Worm (Caenorhabditis elegans) whole organism, L4 larva: Measurements from ENCODE around the gene Y54E2A.9.

Experiments
- F49E8.2 ChIP-seq: sonication (generic microtip); optimal IDR thresholded peaks from 2 replicates; lab custom pipeline; 2016; ENCODE audit warnings: missing compliant biosample characterization, mild to moderate bottlenecking, missing genetic modification characterization, borderline replicate concordance
- ceh-32 ChIP-seq: sonication (generic microtip); optimal IDR thresholded peaks from 2 replicates; lab custom pipeline; 2016; ENCODE audit warnings: mild to moderate bottlenecking, missing genetic modification characterization, missing compliant biosample characterization; ENCODE audit not compliant: poor library complexity
- ceh-62 ChIP-seq: sonication (generic microtip); optimal IDR thresholded peaks from 2 replicates; lab custom pipeline; 2017; ENCODE audit warnings: missing biosample characterization, missing genetic modification characterization
- daf-12 ChIP-seq: fragments of 150-350 bp; optimal IDR thresholded peaks from 2 replicates; lab custom pipeline; 2014; ENCODE audit warnings: missing biosample characterization, missing genetic modification reagents, missing genetic modification characterization
- dmd-9 ChIP-seq: fragments of 200-800 bp; sonication (Bioruptor generic); IDR thresholded peaks from 2 replicates; pipeline ENCODE4 v1.3.6; 2022; ENCODE audit warnings: missing genetic modification reagents, missing genetic modification characterization, missing compliant biosample characterization
- fos-1 ChIP-seq: fragments of 150-350 bp; optimal IDR thresholded peaks from 2 replicates; lab custom pipeline; 2014; ENCODE audit warnings: missing biosample characterization, missing genetic modification characterization
- nhr-25 ChIP-seq: sonication (generic microtip); optimal IDR thresholded peaks from 2 replicates; lab custom pipeline; 2017; ENCODE audit warnings: missing genetic modification characterization, mild to moderate bottlenecking, missing compliant biosample characterization, antibody characterized with exemption, moderate library complexity, borderline replicate concordance; ENCODE audit not compliant: insufficient read depth
- nhr-41 ChIP-seq: fragments of 200-800 bp; sonication (Bioruptor generic); IDR thresholded peaks from 2 replicates; pipeline ENCODE4 v1.3.6; 2022; ENCODE audit warnings: missing genetic modification reagents, missing genetic modification characterization, missing compliant biosample characterization
- nhr-42 ChIP-seq: fragments of 200-800 bp; sonication (Bioruptor generic); IDR thresholded peaks from 2 replicates; pipeline ENCODE4 v1.3.6; 2022; ENCODE audit warnings: missing genetic modification characterization, missing compliant biosample characterization
- set-16 ChIP-seq: fragments of 200-800 bp; sonication (Bioruptor generic); IDR thresholded peaks from 2 replicates; pipeline ENCODE4 v1.3.6; 2022; ENCODE audit warnings: missing genetic modification reagents, missing genetic modification characterization, missing compliant biosample characterization
- spr-3 ChIP-seq: fragments of 200-800 bp; sonication (Bioruptor generic); optimal IDR thresholded peaks from 2 replicates; lab custom pipeline; 2018; ENCODE audit warnings: mild to moderate bottlenecking, missing genetic modification characterization, missing compliant biosample characterization
- tra-1 ChIP-seq: fragments of 200-800 bp; sonication (Bioruptor generic); IDR thresholded peaks from 2 replicates; pipeline ENCODE4 v1.3.6; 2022; ENCODE audit warnings: missing genetic modification reagents, missing genetic modification characterization, missing compliant biosample characterization
- ztf-11 ChIP-seq: fragments of 150-350 bp; optimal IDR thresholded peaks from 2 replicates; lab custom pipeline; 2014; ENCODE audit warnings: missing biosample characterization, missing genetic modification characterization

Gene Y54E2A.9

DNA sequence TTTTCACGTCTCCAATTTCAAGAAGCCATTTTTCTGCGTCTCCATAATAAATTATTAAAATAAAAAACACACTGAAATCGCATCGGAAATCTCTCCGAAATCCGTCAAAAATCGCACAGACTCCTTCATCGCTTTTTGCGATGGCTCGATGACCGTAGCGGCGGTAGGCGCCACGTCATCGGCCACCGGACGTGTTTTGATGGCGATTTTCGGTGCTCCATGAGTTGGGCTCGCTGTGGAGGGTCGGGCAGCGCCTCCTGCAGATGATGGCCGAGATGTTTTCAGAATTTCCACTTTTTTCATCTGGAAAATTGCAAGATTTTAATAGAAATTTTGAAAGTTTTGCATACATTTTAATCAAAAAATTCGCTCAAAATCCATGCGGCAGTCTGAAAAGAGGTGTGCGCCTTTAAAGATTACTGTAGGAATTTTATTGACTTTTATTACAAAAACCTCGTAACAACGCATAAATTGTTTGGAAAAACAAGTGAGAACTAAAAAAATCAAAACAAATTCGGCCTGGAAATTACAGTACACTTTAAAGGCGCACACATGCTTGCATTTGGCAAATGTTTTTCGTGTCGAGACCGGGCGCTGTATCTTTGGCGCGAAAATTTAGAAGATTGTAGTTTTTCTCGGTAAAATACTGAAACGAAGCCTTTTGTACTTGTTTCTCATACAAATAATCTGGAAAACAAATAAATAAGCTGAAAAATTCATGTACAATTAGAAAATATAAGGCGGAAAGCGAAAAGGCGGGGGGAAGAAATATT, 33.4 kb downstream of the Y54E2A.9 start, which contains the start of gene smg-9:
Gene smg-9, minus strand, starts transcription at position 663 of the 773 bp plus-strand sequence.
- TF ChIP-seq tra-1 (GFP tag; lab: Robert Waterston, UW) = no peak
- TF ChIP-seq set-16 = peak; percentile 58; the same call in 1 of the 2 replicates
- peak; percentile 6 for TF ChIP-seq F49E8.2 (tag; lab: Kevin White, UChicago)

DNA sequence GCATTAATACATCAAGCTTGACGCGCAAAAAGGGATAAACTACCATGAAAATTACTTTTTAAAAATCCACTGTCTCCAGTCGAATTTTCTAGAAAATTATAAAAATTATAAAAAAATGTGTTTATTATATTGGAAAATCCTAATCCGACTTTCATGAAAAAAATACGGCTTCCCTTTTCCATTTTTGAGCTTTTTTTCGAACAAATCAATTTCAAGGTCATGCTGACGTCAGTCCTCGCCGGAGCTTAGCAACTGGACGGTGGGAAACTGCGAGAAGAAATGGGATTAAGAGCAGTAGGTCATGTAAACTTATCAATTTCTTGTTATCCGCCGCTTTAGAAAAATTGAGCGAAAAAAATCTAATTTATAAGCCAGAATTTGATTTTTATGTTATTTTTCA, 40.7 kb downstream of the Y54E2A.9 start:
- TF ChIP-seq ceh-32 (tag; lab: Kevin White, UChicago) = no peak
- TF ChIP-seq nhr-25 (tag; lab: Kevin White, UChicago) = no peak
- no peak for TF ChIP-seq daf-12
- no peak for TF ChIP-seq nhr-41
- TF ChIP-seq dmd-9 (GFP tag; lab: Robert Waterston, UW) = no peak
- TF ChIP-seq set-16 = no peak
- no peak for TF ChIP-seq ceh-62 (tag; lab: Kevin White, UChicago)
- no peak for TF ChIP-seq nhr-42
- TF ChIP-seq spr-3 = no peak

DNA sequence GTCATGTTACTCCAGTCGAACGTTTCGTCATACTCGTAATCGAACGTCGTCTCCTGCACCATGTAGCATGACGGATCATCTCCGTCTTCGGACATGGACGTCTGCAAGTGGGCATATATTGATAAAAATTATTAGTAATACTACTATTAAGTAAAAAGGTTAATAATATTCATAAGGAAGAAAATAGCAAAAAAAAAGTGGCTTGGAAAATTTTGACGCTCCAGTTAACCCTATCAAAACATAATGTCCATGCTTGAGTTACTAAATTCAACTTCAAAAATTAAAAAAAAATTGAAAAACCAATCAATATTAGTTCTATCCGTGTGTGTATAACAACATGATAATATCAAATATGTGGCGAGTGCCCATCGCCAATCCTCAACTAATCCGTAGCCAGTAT, 46.7 kb downstream of the Y54E2A.9 start, which contains the start of gene npr-34:
Gene npr-34, minus strand, starts transcription at position 101 of the 400 bp plus-strand sequence.
- no peak for TF ChIP-seq fos-1 (tag; lab: Kevin White, UChicago)
- no peak for TF ChIP-seq ztf-11 (tag; lab: Kevin White, UChicago)
